Fruit fly (Drosophila melanogaster) whole organism, embryonic: ENCODE results near the gene Mul1.

Source experiments
- Ada2b ChIP-seq: fragments of 200-800 bp; sonication (Bioruptor generic); IDR thresholded peaks from 2 replicates; pipeline ENCODE4 v1.3.6; 2022; ENCODE audit warnings: missing biosample characterization, missing genetic modification characterization
- Atf3 ChIP-seq: fragments of 200-800 bp; sonication (Bioruptor generic); optimal IDR thresholded peaks from 3 replicates; lab custom pipeline; 2016; ENCODE audit warnings: missing biosample characterization, missing genetic modification characterization
- BtbVII ChIP-seq: fragments of 200-800 bp; sonication (Bioruptor generic); optimal IDR thresholded peaks from 3 replicates; lab custom pipeline; 2017; ENCODE audit warnings: missing biosample characterization, mild to moderate bottlenecking, missing genetic modification characterization
- C15 ChIP-seq: fragments of 200-800 bp; sonication (Bioruptor generic); IDR thresholded peaks from 3 replicates; pipeline ENCODE4 v1.3.6; 2022; ENCODE audit warnings: missing biosample characterization, missing genetic modification characterization
- CG10321 ChIP-seq: fragments of 200-800 bp; sonication (Bioruptor generic); IDR thresholded peaks from 2 replicates; pipeline ENCODE4 v1.3.6; 2022; ENCODE audit warnings: missing biosample characterization, missing genetic modification characterization
- CG11504 ChIP-seq: fragments of 200-800 bp; sonication (Bioruptor generic); optimal IDR thresholded peaks from 3 replicates; lab custom pipeline; 2019; ENCODE audit warnings: missing biosample characterization, mild to moderate bottlenecking, missing genetic modification characterization, moderate library complexity
- CG12104 ChIP-seq: fragments of 200-800 bp; sonication (Bioruptor generic); optimal IDR thresholded peaks from 3 replicates; lab custom pipeline; 2016; ENCODE audit warnings: missing biosample characterization, missing genetic modification characterization
- CG12391 ChIP-seq: fragments of 200-800 bp; sonication (Bioruptor generic); optimal IDR thresholded peaks from 3 replicates; lab custom pipeline; 2018; ENCODE audit warnings: missing biosample characterization, mild to moderate bottlenecking, missing genetic modification characterization, moderate library complexity
- CG13775 ChIP-seq: fragments of 200-800 bp; sonication (Bioruptor generic); optimal IDR thresholded peaks from 3 replicates; lab custom pipeline; 2017; ENCODE audit warnings: missing biosample characterization, mild to moderate bottlenecking, missing genetic modification characterization
- CG2202 ChIP-seq: fragments of 200-800 bp; sonication (Bioruptor generic); optimal IDR thresholded peaks from 2 replicates; lab custom pipeline; 2018; ENCODE audit warnings: missing biosample characterization, mild to moderate bottlenecking, missing genetic modification characterization
- CG2678 ChIP-seq: fragments of 200-800 bp; sonication (Bioruptor generic); optimal IDR thresholded peaks from 3 replicates; lab custom pipeline; 2019; ENCODE audit warnings: missing biosample characterization, mild to moderate bottlenecking, missing genetic modification characterization, moderate library complexity
- CG2712 ChIP-seq: fragments of 200-800 bp; optimal IDR thresholded peaks from 3 replicates; lab custom pipeline; 2019; ENCODE audit warnings: missing biosample characterization, mild to moderate bottlenecking, missing genetic modification characterization, moderate library complexity
- CG31441 ChIP-seq: fragments of 200-800 bp; sonication (Bioruptor generic); IDR thresholded peaks from 2 replicates; pipeline ENCODE4 v1.3.6; 2022; ENCODE audit warnings: missing biosample characterization, missing genetic modification characterization
- CG3726 ChIP-seq: fragments of 200-800 bp; sonication (Bioruptor generic); IDR thresholded peaks from 3 replicates; pipeline ENCODE4, ENCODE4 v1.3.6; 2022; ENCODE audit warnings: missing biosample characterization, missing genetic modification characterization
- CG4730 ChIP-seq: fragments of 200-800 bp; sonication (Bioruptor generic); IDR thresholded peaks from 2 replicates; pipeline ENCODE4 v1.3.6; 2022; ENCODE audit warnings: missing biosample characterization, missing genetic modification characterization
- CG5953 ChIP-seq: fragments of 200-800 bp; sonication (Bioruptor generic); IDR thresholded peaks from 2 replicates; pipeline ENCODE4 v1.3.6; 2022; ENCODE audit warnings: missing biosample characterization, missing genetic modification characterization
- CG6254 ChIP-seq: fragments of 200-800 bp; sonication (Bioruptor generic); optimal IDR thresholded peaks from 3 replicates; lab custom pipeline; 2017; ENCODE audit warnings: mild to moderate bottlenecking, missing biosample characterization, missing genetic modification reagents, missing genetic modification characterization
- CG6765 ChIP-seq: fragments of 200-800 bp; sonication (Bioruptor generic); optimal IDR thresholded peaks from 3 replicates; lab custom pipeline; 2017; ENCODE audit warnings: missing biosample characterization, mild to moderate bottlenecking, missing genetic modification characterization
- CG6791 ChIP-seq: fragments of 200-800 bp; sonication (Bioruptor generic); IDR thresholded peaks from 3 replicates; pipeline ENCODE4 v1.3.6; 2022; ENCODE audit warnings: missing biosample characterization, missing genetic modification characterization; ENCODE audit not compliant: partially characterized antibody
- CG6813 ChIP-seq: fragments of 200-800 bp; sonication (Bioruptor generic); optimal IDR thresholded peaks from 2 replicates; lab custom pipeline; 2017; ENCODE audit warnings: missing biosample characterization, missing genetic modification characterization, mild to moderate bottlenecking, moderate library complexity, missing genetic modification reagents
- CG8359 ChIP-seq: fragments of 200-800 bp; sonication (Bioruptor generic); optimal IDR thresholded peaks from 2 replicates; lab custom pipeline; 2017; ENCODE audit warnings: missing biosample characterization, mild to moderate bottlenecking, missing genetic modification characterization, borderline replicate concordance
- CG8765 ChIP-seq: fragments of 200-800 bp; sonication (Bioruptor generic); IDR thresholded peaks from 2 replicates; pipeline ENCODE4 v1.3.6; 2022; ENCODE audit warnings: missing biosample characterization, missing genetic modification characterization
- CG8924 ChIP-seq: fragments of 200-800 bp; optimal IDR thresholded peaks from 3 replicates; lab custom pipeline; 2019; ENCODE audit warnings: missing biosample characterization, mild to moderate bottlenecking, missing genetic modification characterization, moderate library complexity
- CHES-1-like ChIP-seq: fragments of 200-800 bp; sonication (Bioruptor generic); optimal IDR thresholded peaks from 2 replicates; lab custom pipeline; 2016; ENCODE audit warnings: missing biosample characterization, missing genetic modification characterization
- CoRest ChIP-seq: fragments of 200-800 bp; sonication (Bioruptor generic); optimal IDR thresholded peaks from 3 replicates; lab custom pipeline; 2018; ENCODE audit warnings: missing biosample characterization, mild to moderate bottlenecking, missing genetic modification characterization, moderate library complexity
- H15 ChIP-seq: fragments of 200-800 bp; sonication (Bioruptor generic); IDR thresholded peaks from 3 replicates; pipeline ENCODE4 v1.3.6; 2022; ENCODE audit warnings: missing biosample characterization, missing genetic modification characterization
- HLH4C ChIP-seq: fragments of 200-800 bp; sonication (Bioruptor generic); IDR thresholded peaks from 3 replicates; pipeline ENCODE4 v1.3.6; 2022; ENCODE audit warnings: missing biosample characterization, missing genetic modification characterization; ENCODE audit not compliant: partially characterized antibody
- Hey ChIP-seq: fragments of 200-800 bp; sonication (Bioruptor generic); optimal IDR thresholded peaks from 3 replicates; lab custom pipeline; 2018; ENCODE audit warnings: missing biosample characterization, mild to moderate bottlenecking, missing genetic modification characterization
- Oli ChIP-seq: fragments of 200-800 bp; sonication (Bioruptor generic); optimal IDR thresholded peaks from 2 replicates; lab custom pipeline; 2018; ENCODE audit warnings: missing biosample characterization, mild to moderate bottlenecking, missing genetic modification characterization, moderate library complexity
- Rfx ChIP-seq: fragments of 200-800 bp; sonication (Bioruptor generic); IDR thresholded peaks from 2 replicates; pipeline ENCODE4 v1.3.6; 2022; ENCODE audit warnings: missing biosample characterization, missing genetic modification characterization
- Sin3A ChIP-seq: fragments of >200 bp; optimal IDR thresholded peaks from 2 replicates; lab custom pipeline; 2018
- Ssrp ChIP-seq: fragments of 200-800 bp; sonication (Bioruptor generic); optimal IDR thresholded peaks from 2 replicates; lab custom pipeline; 2018; ENCODE audit warnings: missing biosample characterization, mild to moderate bottlenecking, missing genetic modification characterization, moderate library complexity
- Stat92E ChIP-seq, 3 experiments: fragments of >200 bp in 2 of 3; fragments of 200-800 bp in 1 of 3; sonication (Bioruptor generic) in 1 of 3; optimal IDR thresholded peaks; 2 replicates each; lab custom pipeline; 2017 to 2019; ENCODE audit warnings: missing biosample characterization in 3 of 3, missing genetic modification characterization in 3 of 3, mild to moderate bottlenecking in 1 of 3, moderate library complexity in 1 of 3
- Usf ChIP-seq: fragments of 200-800 bp; sonication (Bioruptor generic); optimal IDR thresholded peaks from 2 replicates; lab custom pipeline; 2017; ENCODE audit warnings: missing genotype, missing biosample characterization, missing genetic modification characterization
- chinmo ChIP-seq: fragments of 200-800 bp; sonication (Bioruptor generic); IDR thresholded peaks from 4 replicates; pipeline ENCODE4 v1.3.6; 2022; ENCODE audit warnings: missing biosample characterization, missing genetic modification characterization; ENCODE audit not compliant: partially characterized antibody
- ems ChIP-seq: fragments of 200-800 bp; sonication (Bioruptor generic); optimal IDR thresholded peaks from 3 replicates; lab custom pipeline; 2016; ENCODE audit warnings: missing biosample characterization, missing genetic modification characterization
- en ChIP-seq: fragments of 200-800 bp; sonication (Bioruptor generic); optimal IDR thresholded peaks from 2 replicates; lab custom pipeline; 2016; ENCODE audit warnings: missing biosample characterization, missing genetic modification characterization
- exex ChIP-seq: fragments of 200-800 bp; sonication (Bioruptor generic); optimal IDR thresholded peaks from 4 replicates; lab custom pipeline; 2018; ENCODE audit warnings: missing biosample characterization, mild to moderate bottlenecking, missing genetic modification characterization, moderate library complexity
- fu2 ChIP-seq: fragments of 200-800 bp; sonication (Bioruptor generic); optimal IDR thresholded peaks from 2 replicates; lab custom pipeline; 2016; ENCODE audit warnings: missing biosample characterization, missing genetic modification characterization
- grau ChIP-seq: fragments of 200-800 bp; optimal IDR thresholded peaks from 3 replicates; lab custom pipeline; 2019; ENCODE audit warnings: missing biosample characterization, mild to moderate bottlenecking, missing genetic modification characterization, moderate library complexity
- gsb-n ChIP-seq: fragments of 200-800 bp; sonication (Bioruptor generic); optimal IDR thresholded peaks from 3 replicates; lab custom pipeline; 2018; ENCODE audit warnings: missing biosample characterization, mild to moderate bottlenecking, missing genetic modification characterization
- hb ChIP-seq: fragments of 200-800 bp; sonication (Bioruptor generic); IDR thresholded peaks from 3 replicates; pipeline ENCODE4 v1.3.6; 2022; ENCODE audit warnings: missing biosample characterization, missing genetic modification characterization; ENCODE audit not compliant: partially characterized antibody
- mam ChIP-seq: fragments of 200-800 bp; sonication (Bioruptor generic); optimal IDR thresholded peaks from 3 replicates; lab custom pipeline; 2016; ENCODE audit warnings: missing biosample characterization, missing genetic modification characterization
- pan ChIP-seq, 4 experiments: fragments of >200 bp in 3 of 4; fragments of 200-800 bp in 1 of 4; sonication (Bioruptor generic) in 1 of 4; optimal IDR thresholded peaks in 3 of 4; IDR thresholded peaks in 1 of 4; 2 replicates each; pipeline versions ENCODE4 v1.3.6 to Lab custom; 2017 to 2022; ENCODE audit warnings: missing biosample characterization in 2 of 4, missing genetic modification characterization in 2 of 4, mixed read lengths in 1 of 4
- row ChIP-seq: fragments of 200-800 bp; sonication (Bioruptor generic); IDR thresholded peaks from 3 replicates; pipeline ENCODE4 v1.3.6; 2022; ENCODE audit warnings: missing biosample characterization, missing genetic modification characterization
- seq ChIP-seq: fragments of 200-800 bp; sonication (Bioruptor generic); IDR thresholded peaks from 2 replicates; pipeline ENCODE4 v1.3.6; 2022; ENCODE audit warnings: missing biosample characterization, missing genetic modification characterization
- slou ChIP-seq: fragments of 200-800 bp; sonication (Bioruptor generic); optimal IDR thresholded peaks from 3 replicates; lab custom pipeline; 2016; ENCODE audit warnings: missing biosample characterization, missing genetic modification characterization
- sug ChIP-seq: fragments of 200-800 bp; optimal IDR thresholded peaks from 2 replicates; lab custom pipeline; 2019; ENCODE audit warnings: missing biosample characterization, mild to moderate bottlenecking, missing genetic modification characterization, moderate library complexity
- ttk ChIP-seq: fragments of 200-800 bp; sonication (Bioruptor generic); IDR thresholded peaks from 2 replicates; pipeline ENCODE4 v2.1.2; 2022; ENCODE audit warnings: missing biosample characterization, missing genetic modification characterization
- vnd ChIP-seq: fragments of 200-800 bp; sonication (Bioruptor generic); IDR thresholded peaks from 3 replicates; pipeline ENCODE4 v1.3.6; 2022; ENCODE audit warnings: missing biosample characterization, missing genetic modification characterization; ENCODE audit not compliant: partially characterized antibody
- vvl ChIP-seq: fragments of 200-800 bp; sonication (Bioruptor generic); IDR thresholded peaks from 2 replicates; pipeline ENCODE4 v1.3.6; 2022; ENCODE audit warnings: missing biosample characterization, missing genetic modification characterization

Mul1 gene

DNA sequence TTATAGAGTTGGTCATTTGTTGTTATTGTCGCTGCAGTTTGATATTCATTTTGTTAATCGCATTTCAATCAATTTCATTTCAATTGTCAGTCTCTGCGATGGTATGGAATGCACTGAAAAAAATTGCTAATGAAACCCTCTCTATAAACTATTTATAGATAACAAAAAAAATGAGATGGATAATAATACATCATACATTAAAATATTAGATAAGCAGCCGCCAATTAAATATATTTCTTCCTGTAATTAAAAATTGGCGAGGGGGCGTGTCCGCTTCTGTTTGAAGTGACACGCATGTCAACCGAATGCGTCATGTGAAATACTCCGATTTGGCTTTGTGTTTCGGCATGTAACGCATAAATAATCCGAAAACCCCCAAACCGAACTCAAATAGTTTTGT, 23.2 kb downstream of the Mul1 start (continued):
- no peak for TF ChIP-seq en (GFP tag; lab: Kevin White, UChicago)
- no peak for TF ChIP-seq fu2
- no peak for TF ChIP-seq Usf (GFP tag; lab: Kevin White, UChicago)
- no peak for TF ChIP-seq CG2202 (tag; lab: Kevin White, UChicago)
- TF ChIP-seq CG4730 (GFP tag; lab: Robert Waterston, UW), result no peak
- no peak; the same call in 1 of the 2 replicates for TF ChIP-seq vvl (GFP tag; lab: Robert Waterston, UW)
- peak; percentile 15 for TF ChIP-seq CG2712
- no peak for TF ChIP-seq seq (GFP tag; lab: Robert Waterston, UW)
- no peak for TF ChIP-seq Sin3A (lab: Kevin White, UChicago)
- peak; percentile 18 for TF ChIP-seq grau (tag; lab: Kevin White, UChicago)
- TF ChIP-seq CG3726 (GFP tag; lab: Robert Waterston, UW), result no peak
- no peak for TF ChIP-seq vnd (GFP tag; lab: Robert Waterston, UW)
- TF ChIP-seq CG12104 (GFP tag; lab: Kevin White, UChicago), result no peak
- TF ChIP-seq row (GFP tag; lab: Robert Waterston, UW), result 0 out of 3 replicates have a peak, but pooled peaks have one; percentile 9
- TF ChIP-seq Ssrp (tag; lab: Kevin White, UChicago), result no peak
- no peak for TF ChIP-seq C15 (GFP tag; lab: Robert Waterston, UW)
- TF ChIP-seq sug, result no peak
- TF ChIP-seq CG8924 (tag; lab: Kevin White, UChicago), result peak; percentile 7
- no peak for TF ChIP-seq H15 (GFP tag; lab: Robert Waterston, UW)
- TF ChIP-seq chinmo, result no peak
- TF ChIP-seq CG31441 (GFP tag; lab: Robert Waterston, UW), result peak; percentile 17; the same call in 1 of the 2 replicates
- TF ChIP-seq Ada2b (GFP tag; lab: Robert Waterston, UW), result no peak
- TF ChIP-seq Oli (tag; lab: Kevin White, UChicago), result peak; percentile 32
- TF ChIP-seq CG2678 (tag; lab: Kevin White, UChicago), result peak; percentile 29
- no peak for TF ChIP-seq Hey (tag; lab: Kevin White, UChicago)
- TF ChIP-seq mam (GFP tag; lab: Kevin White, UChicago), result no peak
- no peak for TF ChIP-seq hb (GFP tag; lab: Robert Waterston, UW)
- no peak for TF ChIP-seq CG12391 (tag; lab: Kevin White, UChicago)
- peak; percentile 52 for TF ChIP-seq CG11504 (tag; lab: Kevin White, UChicago)
- no peak for TF ChIP-seq Rfx (GFP tag; lab: Robert Waterston, UW)
- no peak for TF ChIP-seq CG6254 (GFP tag; lab: Kevin White, UChicago)
- TF ChIP-seq pan (optimal IDR thresholded peaks at IDR 0.05; lab: Kevin White, UChicago), result no peak
- peak in 1 of 2 experiments; percentile 55 for TF ChIP-seq pan (GFP tag; optimal IDR thresholded peaks at IDR 0.05 in 1 of 2, IDR thresholded peaks at IDR 0.05 in 1 of 2)
- TF ChIP-seq CG10321, result no peak
- no peak for TF ChIP-seq CG6765 (GFP tag; lab: Kevin White, UChicago)
- TF ChIP-seq HLH4C, result no peak
- no peak for TF ChIP-seq CG8359 (GFP tag; lab: Kevin White, UChicago)
- no peak for TF ChIP-seq CG6813 (GFP tag; lab: Kevin White, UChicago)
- no peak for TF ChIP-seq CoRest (tag; lab: Kevin White, UChicago)
- no peak for TF ChIP-seq ttk (GFP tag; lab: Robert Waterston, UW)
- no peak for TF ChIP-seq Stat92E (GFP tag; optimal IDR thresholded peaks at IDR 0.05; lab: Kevin White, UChicago)
- TF ChIP-seq ems, result no peak
- TF ChIP-seq CG8765 (GFP tag; lab: Robert Waterston, UW), result no peak
- no peak for TF ChIP-seq Atf3 (GFP tag; lab: Kevin White, UChicago)
- TF ChIP-seq CG5953 (GFP tag; lab: Robert Waterston, UW), result no peak
- no peak for TF ChIP-seq CG6791 (GFP tag; lab: Robert Waterston, UW)
- TF ChIP-seq CG13775 (GFP tag; lab: Kevin White, UChicago), result no peak
- no peak for TF ChIP-seq slou (GFP tag; lab: Kevin White, UChicago)
- no peak for TF ChIP-seq gsb-n (tag; lab: Kevin White, UChicago)
- no peak for TF ChIP-seq CHES-1-like (GFP tag; lab: Kevin White, UChicago)
- TF ChIP-seq exex (tag; lab: Kevin White, UChicago), result no peak
- no peak for TF ChIP-seq BtbVII (GFP tag; lab: Kevin White, UChicago)
